Fruit fly (Drosophila melanogaster): ENCODE measurements around the gene p130CAS.

p130CAS gene

dm6 chr3L:199754-200596 lies 47.3 kb downstream of the p130CAS start, which contains the start of the genes rno and mri (continued):
- TF ChIP-seq CG3163 (GFP tag; optimal IDR thresholded peaks at IDR 0.05) (no peak), Myb (GFP tag; optimal IDR thresholded peaks at IDR 0.05) (no peak), CG11560 (tag; IDR thresholded peaks at IDR 0.05) (peak; percentile 97), H15 (GFP tag; IDR thresholded peaks at IDR 0.05) (0 out of 3 replicates have a peak, but pooled peaks have one; percentile 41), sisA (GFP tag; IDR thresholded peaks at IDR 0.05) (peak; percentile 64; the same call in 1 of the 2 replicates), Abd-B (GFP tag; optimal IDR thresholded peaks at IDR 0.05) (peak; percentile 65), CG9797 (GFP tag; optimal IDR thresholded peaks at IDR 0.05) (no peak), caup (GFP tag; optimal IDR thresholded peaks at IDR 0.05; ENCODE audit: severe bottlenecking) (peak; percentile 59), CG7357 (GFP tag; IDR thresholded peaks at IDR 0.05) (no peak), Dp (GFP tag; optimal IDR thresholded peaks at IDR 0.05) (no peak), btn (GFP tag; optimal IDR thresholded peaks at IDR 0.05) (no peak), slp2 (GFP tag; optimal IDR thresholded peaks at IDR 0.05) (no peak), stc (GFP tag; IDR thresholded peaks at IDR 0.05) (peak; percentile 63; the same call in 1 of the 2 replicates), CG30403 (GFP tag; optimal IDR thresholded peaks at IDR 0.05) (peak; percentile 82), NK7.1 (GFP tag; optimal IDR thresholded peaks at IDR 0.05) (no peak), eyg (GFP tag; optimal IDR thresholded peaks at IDR 0.05) (no peak), Bteb2 (GFP tag; optimal IDR thresholded peaks at IDR 0.05) (peak; percentile 15), CG12219 (GFP tag; optimal IDR thresholded peaks at IDR 0.05) (no peak), CG10366 (GFP tag; IDR thresholded peaks at IDR 0.05) (peak; percentile 74), pum (GFP tag; optimal IDR thresholded peaks at IDR 0.05) (peak; percentile 20), Dip3 (GFP tag; optimal IDR thresholded peaks at IDR 0.05) (no peak), Hr3 (GFP tag; optimal IDR thresholded peaks at IDR 0.05) (peak; percentile 80), CG31441 (GFP tag; IDR thresholded peaks at IDR 0.05) (peak; percentile 82), Dad (GFP tag; optimal IDR thresholded peaks at IDR 0.05) (no peak), Ets97D (GFP tag; optimal IDR thresholded peaks at IDR 0.05) (peak; percentile 71), slbo (GFP tag; IDR thresholded peaks at IDR 0.05) (peak; percentile 78), ash1 (GFP tag; optimal IDR thresholded peaks at IDR 0.05) (no peak), CG6654 (GFP tag; optimal IDR thresholded peaks at IDR 0.05) (no peak), Eip74EF (GFP tag; optimal IDR thresholded peaks at IDR 0.05) (no peak), jumu (GFP tag; optimal IDR thresholded peaks at IDR 0.05) (no peak), emc (GFP tag; optimal IDR thresholded peaks at IDR 0.05) (no peak), CG15011 (GFP tag; optimal IDR thresholded peaks at IDR 0.05) (no peak), CG10565 (GFP tag; optimal IDR thresholded peaks at IDR 0.05) (no peak), CG5245 (GFP tag; optimal IDR thresholded peaks at IDR 0.05) (peak; percentile 39), Opbp (GFP tag; IDR thresholded peaks at IDR 0.05; ENCODE audit: partially characterized antibody) (peak; percentile 91), dimm (GFP tag; IDR thresholded peaks at IDR 0.05) (peak; percentile 42; the same call in 1 of the 2 replicates), yki (optimal IDR thresholded peaks at IDR 0.05) (no peak), ap (GFP tag; IDR thresholded peaks at IDR 0.05) (peak; percentile 50), CG15696 (tag; optimal IDR thresholded peaks at IDR 0.05) (peak; percentile 71), dpn (GFP tag; optimal IDR thresholded peaks at IDR 0.05) (peak; percentile 6 to 75), CG4820 (GFP tag; optimal IDR thresholded peaks at IDR 0.05) (peak; percentile 36), disco-r (GFP tag; optimal IDR thresholded peaks at IDR 0.05) (no peak), crp (GFP tag; optimal IDR thresholded peaks at IDR 0.05) (peak in 1 of 2 experiments; percentile 11), sqz (GFP tag; optimal IDR thresholded peaks at IDR 0.05) (peak; percentile 13), Nf-YC (tag; optimal IDR thresholded peaks at IDR 0.05) (peak; percentile 70), bab2 (GFP tag; optimal IDR thresholded peaks at IDR 0.05) (peak; percentile 51), crol (GFP tag; IDR thresholded peaks at IDR 0.05) (no peak), CG8359 (GFP tag; optimal IDR thresholded peaks at IDR 0.05; ENCODE audit: borderline replicate concordance) (no peak), aop (GFP tag; IDR thresholded peaks at IDR 0.05) (no peak), CG12769 (tag; optimal IDR thresholded peaks at IDR 0.05) (no peak)

Data from whole organism, embryonic.